Worm (Caenorhabditis elegans): ENCODE measurements around the gene F45D11.5.
"Not testable (repeated sequence)": the region's sequence is repeated elsewhere in the genome, so short reads cannot be mapped to it uniquely, and the experiment has no call there.

F45D11.5 gene

DNA sequence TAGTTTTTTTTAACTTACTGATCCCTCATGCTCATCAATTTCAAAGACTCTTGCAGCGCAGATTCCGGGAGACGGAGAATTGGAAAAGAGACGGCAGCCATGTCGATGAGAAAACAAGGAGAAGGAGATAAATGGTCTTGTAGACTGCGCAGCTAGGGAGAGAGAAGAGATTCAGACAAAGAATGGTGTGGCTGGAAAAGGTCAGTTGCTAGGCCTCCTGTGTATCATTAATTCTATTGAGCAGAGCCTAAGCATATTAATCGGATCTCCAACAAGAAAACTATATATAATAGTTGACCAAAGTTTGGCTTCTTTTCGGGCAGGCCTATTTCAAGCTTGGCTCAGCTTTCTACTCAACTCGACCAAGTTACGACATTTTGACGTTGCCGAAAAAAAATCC, 2.0 kb upstream of the F45D11.5 start, which contains the start of gene fbxb-29:
TSS of gene fbxb-29 (minus strand) at position 101 of the 400 bp plus-strand sequence.
- TF ChIP-seq pha-2 (tag; optimal IDR thresholded peaks at IDR 0.05): no peak
- no peak for TF ChIP-seq sox-4 (tag; optimal IDR thresholded peaks at IDR 0.05)
- TF ChIP-seq dmd-4 (tag; optimal IDR thresholded peaks at IDR 0.05; ENCODE audit: borderline replicate concordance): no peak
- no peak for TF ChIP-seq fkh-10 (GFP tag; optimal IDR thresholded peaks at IDR 0.05)
- TF ChIP-seq F13H6.1 (tag; optimal IDR thresholded peaks at IDR 0.05): no peak
- no peak for TF ChIP-seq ceh-9 (tag; optimal IDR thresholded peaks at IDR 0.05)
- no peak for TF ChIP-seq pax-1 (tag; optimal IDR thresholded peaks at IDR 0.05)
- no peak for TF ChIP-seq hlh-8 (tag; optimal IDR thresholded peaks at IDR 0.05)
- TF ChIP-seq lin-11 (tag; optimal IDR thresholded peaks at IDR 0.05): no peak
- TF ChIP-seq ceh-31 (tag; optimal IDR thresholded peaks at IDR 0.05): no peak
- TF ChIP-seq tbx-2 (tag; optimal IDR thresholded peaks at IDR 0.05): no peak
- TF ChIP-seq mec-3 (tag; optimal IDR thresholded peaks at IDR 0.05; ENCODE audit: borderline replicate concordance): no peak

ce11 chrII:1006375-1006774, 4.9 kb downstream of the F45D11.5 start, which contains the start of gene F45D11.14:
TSS of gene F45D11.14 (minus strand) at chrII:1006475.
- not testable (repeated sequence) for TF ChIP-seq lim-6, pros-1, npax-4 (tag; optimal IDR thresholded peaks at IDR 0.05)

ce11 chrII:1024684-1025083, 23.2 kb downstream of the F45D11.5 start, which contains the start of gene btb-11:
TSS of gene btb-11 (minus strand) at chrII:1024784.
- TF ChIP-seq unc-3 (GFP tag; conservative IDR thresholded peaks at IDR 0.05); unc-3 (tag; optimal IDR thresholded peaks at IDR 0.05); pax-1 (tag; optimal IDR thresholded peaks at IDR 0.05); Y22D7AL.16 (tag; optimal IDR thresholded peaks at IDR 0.05): not testable (repeated sequence)

DNA sequence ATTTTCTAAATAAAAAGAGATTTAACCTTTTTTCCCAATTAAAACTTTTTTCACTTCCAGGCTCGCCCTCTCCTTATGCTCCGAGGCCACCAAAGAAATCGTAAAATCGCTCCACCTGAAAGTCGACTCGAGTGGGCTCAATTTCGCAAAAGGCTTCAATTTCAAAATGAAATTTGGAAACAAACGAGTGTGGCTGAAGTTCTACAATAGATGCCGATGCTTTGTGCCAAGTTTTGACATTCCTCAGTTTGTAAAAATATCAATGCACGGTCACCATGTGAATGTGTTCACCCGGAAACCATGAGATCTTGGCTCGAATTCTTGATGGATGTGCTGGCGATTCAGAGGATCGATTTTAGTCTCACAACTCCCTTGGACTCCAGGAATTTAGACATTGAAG, 25.2 kb downstream of the F45D11.5 start, which contains the start of gene M01D1.12:
TSS of gene M01D1.12 (plus strand) at position 301 of the 400 bp plus-strand sequence.
- no peak for TF ChIP-seq sdc-2 (tag; optimal IDR thresholded peaks at IDR 0.05)
- TF ChIP-seq unc-3 (GFP tag; conservative IDR thresholded peaks at IDR 0.05): no peak
- no peak for TF ChIP-seq unc-3 (tag; optimal IDR thresholded peaks at IDR 0.05)
- TF ChIP-seq fkh-10 (GFP tag; optimal IDR thresholded peaks at IDR 0.05): no peak
- TF ChIP-seq C38D4.7 (GFP tag; optimal IDR thresholded peaks at IDR 0.05): no peak
- no peak for TF ChIP-seq hlh-6 (tag; optimal IDR thresholded peaks at IDR 0.05)
- TF ChIP-seq mec-3 (tag; optimal IDR thresholded peaks at IDR 0.05; ENCODE audit: borderline replicate concordance): no peak
- TF ChIP-seq ets-4 (tag; optimal IDR thresholded peaks at IDR 0.05): no peak
- no peak for TF ChIP-seq ceh-34 (tag; optimal IDR thresholded peaks at IDR 0.05)

ce11 chrII:1028602-1029001, 27.1 kb downstream of the F45D11.5 start, which contains the start of gene math-34:
TSS of gene math-34 (plus strand) at chrII:1028972.
- TF ChIP-seq nhr-11 (tag; optimal IDR thresholded peaks at IDR 0.05) (no peak), Y22D7AL.16 (tag; optimal IDR thresholded peaks at IDR 0.05) (no peak), ceh-34 (tag; optimal IDR thresholded peaks at IDR 0.05) (no peak), pat-9 (tag; optimal IDR thresholded peaks at IDR 0.05) (no peak), tbx-7 (tag; optimal IDR thresholded peaks at IDR 0.05) (no peak), che-1 (tag; optimal IDR thresholded peaks at IDR 0.05) (no peak), unc-3 (GFP tag; conservative IDR thresholded peaks at IDR 0.05) (no peak), unc-3 (tag; optimal IDR thresholded peaks at IDR 0.05) (no peak), fkh-10 (GFP tag; optimal IDR thresholded peaks at IDR 0.05) (no peak), dmd-4 (tag; optimal IDR thresholded peaks at IDR 0.05; ENCODE audit: borderline replicate concordance) (no peak), K02D7.2 (tag; optimal IDR thresholded peaks at IDR 0.05) (no peak), ceh-24 (tag; optimal IDR thresholded peaks at IDR 0.05) (no peak)

DNA sequence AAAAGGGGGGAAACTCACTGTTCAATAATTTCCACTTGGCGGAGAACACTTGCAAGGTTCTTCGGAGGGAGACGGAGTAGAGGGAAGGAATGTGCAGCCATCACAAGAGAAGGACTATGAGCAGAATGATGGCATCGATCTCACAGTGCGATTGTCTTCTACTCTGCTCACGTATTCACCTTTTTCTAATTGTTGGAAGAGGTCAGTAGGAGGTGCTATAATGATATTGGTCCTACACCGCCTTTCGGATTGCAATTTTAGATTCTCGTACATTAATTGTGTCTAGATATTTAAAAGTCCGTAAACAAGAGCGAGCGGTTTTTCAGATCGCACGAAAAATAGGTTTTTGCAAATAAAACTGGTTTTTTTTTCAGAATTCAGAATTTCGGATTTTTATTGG, 39.0 kb downstream of the F45D11.5 start, which contains the start of gene fbxb-39:
TSS of gene fbxb-39 (minus strand) at position 101 of the 400 bp plus-strand sequence.
- TF ChIP-seq ceh-30 (tag; optimal IDR thresholded peaks at IDR 0.05): no peak
- TF ChIP-seq eyg-1 (tag; optimal IDR thresholded peaks at IDR 0.05): no peak
- no peak for TF ChIP-seq ceh-2 (tag; optimal IDR thresholded peaks at IDR 0.05)

Measured in whole organism, late embryonic.